Fruit fly (Drosophila melanogaster) S2 (cell line): ENCODE data around the gene chm.

Source experiments
- CG8478 ChIP-seq: fragments of >200 bp; optimal IDR thresholded peaks from 2 replicates; lab custom pipeline; 2018
- CTCF ChIP-seq, 2 experiments: fragments of >200 bp; optimal IDR thresholded peaks; 2 replicates each; lab custom pipeline; 2018

- TF ChIP-seq CG8478 (lab: Kevin White, UChicago) (no peak), CTCF (optimal IDR thresholded peaks at IDR 0.05; lab: Kevin White, UChicago) (no peak)
Observed at dm6 chr2L:7435475-7435874, 23.3 kb downstream of the chm start.
